Fruit fly (Drosophila melanogaster) whole organism, pupa: Measurements from ENCODE around the gene Gk1.

Source experiments
- CG13204 ChIP-seq: fragments of 200-800 bp; sonication (Bioruptor generic); optimal IDR thresholded peaks from 2 replicates; lab custom pipeline; 2018; ENCODE audit warnings: missing biosample characterization, mild to moderate bottlenecking, missing genetic modification characterization, moderate library complexity
- CG14655 ChIP-seq: fragments of 200-800 bp; sonication (Bioruptor generic); optimal IDR thresholded peaks from 3 replicates; lab custom pipeline; 2017; ENCODE audit warnings: mild to moderate bottlenecking, missing biosample characterization, missing genetic modification reagents, missing genetic modification characterization
- CG17806 ChIP-seq: fragments of 200-800 bp; sonication (Bioruptor generic); optimal IDR thresholded peaks from 2 replicates; lab custom pipeline; 2018; ENCODE audit warnings: missing biosample characterization, mild to moderate bottlenecking, missing genetic modification characterization, moderate library complexity
- CG32121 ChIP-seq: fragments of 200-800 bp; sonication (Bioruptor generic); IDR thresholded peaks from 2 replicates; pipeline ENCODE4 v1.3.6; 2022; ENCODE audit warnings: missing biosample characterization, missing genetic modification characterization
- CG34367 ChIP-seq: fragments of 200-800 bp; sonication (Bioruptor generic); optimal IDR thresholded peaks from 2 replicates; lab custom pipeline; 2018; ENCODE audit warnings: missing biosample characterization, mild to moderate bottlenecking, missing genetic modification characterization
- CG4496 ChIP-seq: fragments of 200-800 bp; sonication (Bioruptor generic); IDR thresholded peaks from 3 replicates; pipeline ENCODE4 v1.3.6; 2022; ENCODE audit warnings: missing biosample characterization, missing genetic modification characterization
- CG8301 ChIP-seq: fragments of 200-800 bp; sonication (Bioruptor generic); optimal IDR thresholded peaks from 2 replicates; lab custom pipeline; 2018; ENCODE audit warnings: missing biosample characterization, mild to moderate bottlenecking, missing genetic modification characterization
- CG9948 ChIP-seq: fragments of 200-800 bp; sonication (Bioruptor generic); optimal IDR thresholded peaks from 2 replicates; lab custom pipeline; 2018; ENCODE audit warnings: missing biosample characterization, mild to moderate bottlenecking, missing genetic modification characterization, moderate library complexity
- D1 ChIP-seq: fragments of 200-800 bp; sonication (Bioruptor generic); optimal IDR thresholded peaks from 2 replicates; lab custom pipeline; 2018; ENCODE audit warnings: missing biosample characterization, mild to moderate bottlenecking, missing genetic modification characterization, moderate library complexity
- EcR ChIP-seq: fragments of 200-800 bp; sonication (Bioruptor generic); optimal IDR thresholded peaks from 3 replicates; lab custom pipeline; 2019; ENCODE audit warnings: missing biosample characterization, missing genetic modification characterization, mild to moderate bottlenecking, moderate library complexity, missing genetic modification reagents
- gl ChIP-seq: fragments of 200-800 bp; sonication (Bioruptor generic); optimal IDR thresholded peaks from 2 replicates; lab custom pipeline; 2018; ENCODE audit warnings: missing biosample characterization, mild to moderate bottlenecking, missing genetic modification characterization
- rn ChIP-seq: fragments of 200-800 bp; sonication (Bioruptor generic); IDR thresholded peaks from 2 replicates; pipeline ENCODE4 v1.3.6; 2022; ENCODE audit warnings: missing biosample characterization, missing genetic modification characterization

Gene Gk1

DNA sequence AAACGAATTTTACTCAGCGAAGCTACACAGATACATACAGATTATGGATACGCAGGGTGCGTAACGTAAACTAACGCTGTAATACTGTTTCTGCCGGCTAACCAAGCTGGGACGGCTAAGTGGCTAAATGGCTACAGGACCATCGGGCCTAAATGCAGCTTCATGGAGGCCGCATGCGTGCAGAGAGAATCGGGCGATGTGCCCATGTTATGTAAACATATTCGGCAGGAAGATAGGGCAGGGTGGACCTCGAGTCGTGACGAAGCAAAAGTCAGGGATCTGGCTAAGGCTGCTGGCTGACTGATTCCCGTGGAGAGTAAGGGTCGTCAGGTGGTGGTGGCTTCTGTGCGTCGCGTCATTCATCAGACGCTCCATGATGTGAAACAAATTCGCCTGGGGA is 52.0 kb downstream of the Gk1 start:
- TF ChIP-seq rn (no peak), EcR (GFP tag; lab: Kevin White, UChicago) (no peak)

DNA sequence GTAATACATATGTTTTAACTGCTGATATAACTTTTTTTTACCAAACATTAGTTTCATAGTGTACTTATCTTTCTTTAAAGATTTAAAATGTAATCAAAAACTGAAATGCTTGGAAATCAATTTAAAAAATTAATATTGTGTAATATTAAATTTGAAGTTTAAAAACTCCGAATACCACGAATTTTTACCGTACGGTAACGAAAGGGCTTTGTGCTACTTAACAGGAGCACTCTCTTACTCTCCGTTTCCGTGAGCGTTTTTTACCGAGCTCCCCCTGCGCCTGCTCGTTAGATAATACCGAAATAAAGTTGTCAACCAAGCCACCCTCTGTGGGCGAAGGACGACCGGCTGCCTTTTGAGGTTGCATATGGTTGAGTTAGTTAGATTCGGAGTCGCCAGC is 53.2 kb downstream of the Gk1 start, which contains the start of the genes Dic61B and p130CAS:
TSS of gene Dic61B (minus strand) at position 101 of the 400 bp plus-strand sequence.
TSS of gene p130CAS (plus strand) at position 396 of the 400 bp plus-strand sequence.
- TF ChIP-seq CG14655 (GFP tag; lab: Kevin White, UChicago): no peak
- TF ChIP-seq CG32121 (GFP tag; lab: Robert Waterston, UW): no peak
- TF ChIP-seq CG8301: no peak
- TF ChIP-seq CG9948 (tag; lab: Kevin White, UChicago): no peak
- TF ChIP-seq gl: no peak
- no peak for TF ChIP-seq CG34367 (tag; lab: Kevin White, UChicago)
- no peak for TF ChIP-seq CG4496
- no peak for TF ChIP-seq D1 (tag; lab: Kevin White, UChicago)
- no peak for TF ChIP-seq CG17806 (tag; lab: Kevin White, UChicago)
- no peak for TF ChIP-seq CG13204 (GFP tag; lab: Kevin White, UChicago)
- no peak for TF ChIP-seq rn
- TF ChIP-seq, all 21 proteins: peak for 0
